Fruit fly (Drosophila melanogaster) whole organism, embryonic: ENCODE data around the gene ND-B16.6.
A peak's percentile ranks its signal among the peaks of the same experiment; 100 is the strongest.

Experiments
- ATbp ChIP-seq: fragments of 200-800 bp; sonication (Bioruptor generic); optimal IDR thresholded peaks from 2 replicates; lab custom pipeline; 2017; ENCODE audit warnings: missing biosample characterization, mild to moderate bottlenecking, missing genetic modification characterization, missing genetic modification reagents
- Ada2b ChIP-seq: fragments of 200-800 bp; sonication (Bioruptor generic); IDR thresholded peaks from 2 replicates; pipeline ENCODE4 v1.3.6; 2022; ENCODE audit warnings: missing biosample characterization, missing genetic modification characterization
- B-H1 ChIP-seq: fragments of 200-800 bp; sonication (Bioruptor generic); IDR thresholded peaks from 3 replicates; pipeline ENCODE4 v1.3.6; 2022; ENCODE audit warnings: missing biosample characterization, missing genetic modification characterization
- BEAF-32 ChIP-seq: fragments of 200-800 bp; sonication (Bioruptor generic); optimal IDR thresholded peaks from 3 replicates; lab custom pipeline; 2017; ENCODE audit warnings: missing biosample characterization, missing genetic modification characterization, mild to moderate bottlenecking, moderate library complexity, missing genetic modification reagents
- CG10462 ChIP-seq: fragments of 200-800 bp; sonication (Bioruptor generic); optimal IDR thresholded peaks from 2 replicates; lab custom pipeline; 2016; ENCODE audit warnings: missing biosample characterization, missing genetic modification characterization
- CG11093 ChIP-seq: fragments of 200-800 bp; sonication (Bioruptor generic); IDR thresholded peaks from 3 replicates; pipeline ENCODE4 v1.3.6; 2022; ENCODE audit warnings: missing biosample characterization, missing genetic modification characterization
- CG16815 ChIP-seq: fragments of 200-800 bp; sonication (Bioruptor generic); optimal IDR thresholded peaks from 3 replicates; lab custom pipeline; 2017; ENCODE audit warnings: missing biosample characterization, mild to moderate bottlenecking, missing genetic modification characterization
- CG17359 ChIP-seq: fragments of 200-800 bp; sonication (Bioruptor generic); optimal IDR thresholded peaks from 3 replicates; lab custom pipeline; 2018; ENCODE audit warnings: missing biosample characterization, mild to moderate bottlenecking, missing genetic modification characterization, moderate library complexity
- CG18599 ChIP-seq: fragments of 200-800 bp; sonication (Bioruptor generic); optimal IDR thresholded peaks from 3 replicates; lab custom pipeline; 2017; ENCODE audit warnings: missing biosample characterization, missing genetic modification characterization, mild to moderate bottlenecking, moderate library complexity, missing genetic modification reagents
- CG2889 ChIP-seq: fragments of 200-800 bp; sonication (Bioruptor generic); IDR thresholded peaks from 3 replicates; pipeline ENCODE4 v1.3.6; 2022; ENCODE audit warnings: missing biosample characterization, missing genetic modification characterization
- CG31441 ChIP-seq: fragments of 200-800 bp; sonication (Bioruptor generic); IDR thresholded peaks from 2 replicates; pipeline ENCODE4 v1.3.6; 2022; ENCODE audit warnings: missing biosample characterization, missing genetic modification characterization
- CG3726 ChIP-seq: fragments of 200-800 bp; sonication (Bioruptor generic); IDR thresholded peaks from 3 replicates; pipeline ENCODE4, ENCODE4 v1.3.6; 2022; ENCODE audit warnings: missing biosample characterization, missing genetic modification characterization
- CG4282 ChIP-seq: fragments of 200-800 bp; sonication (Bioruptor generic); optimal IDR thresholded peaks from 2 replicates; lab custom pipeline; 2016; ENCODE audit warnings: missing biosample characterization, missing genetic modification characterization
- CG6791 ChIP-seq: fragments of 200-800 bp; sonication (Bioruptor generic); IDR thresholded peaks from 3 replicates; pipeline ENCODE4 v1.3.6; 2022; ENCODE audit warnings: missing biosample characterization, missing genetic modification characterization; ENCODE audit not compliant: partially characterized antibody
- CG8765 ChIP-seq: fragments of 200-800 bp; sonication (Bioruptor generic); IDR thresholded peaks from 2 replicates; pipeline ENCODE4 v1.3.6; 2022; ENCODE audit warnings: missing biosample characterization, missing genetic modification characterization
- Camta ChIP-seq: fragments of 200-800 bp; sonication (Bioruptor generic); optimal IDR thresholded peaks from 2 replicates; lab custom pipeline; 2016; ENCODE audit warnings: missing biosample characterization, missing genetic modification characterization
- Doc3 ChIP-seq: fragments of 200-800 bp; sonication (Bioruptor generic); IDR thresholded peaks from 3 replicates; pipeline ENCODE4 v1.3.6; 2022; ENCODE audit warnings: missing biosample characterization, missing genetic modification characterization; ENCODE audit not compliant: partially characterized antibody
- Gug ChIP-seq: fragments of 200-800 bp; sonication (Bioruptor generic); IDR thresholded peaks from 4 replicates; pipeline ENCODE4 v1.3.6; 2022; ENCODE audit warnings: missing biosample characterization, missing genetic modification characterization
- HLH54F ChIP-seq: fragments of 200-800 bp; sonication (Bioruptor generic); optimal IDR thresholded peaks from 3 replicates; lab custom pipeline; 2016; ENCODE audit warnings: missing biosample characterization, missing genetic modification characterization
- Hr51 ChIP-seq, 2 experiments: fragments of 200-800 bp; sonication (Bioruptor generic); optimal IDR thresholded peaks; 2 replicates in 1 of 2; 3 replicates in 1 of 2; lab custom pipeline; 2016 to 2018; ENCODE audit warnings: missing biosample characterization in 2 of 2, missing genetic modification characterization in 2 of 2, mild to moderate bottlenecking in 1 of 2, moderate library complexity in 1 of 2
- Lhr ChIP-seq: fragments of 200-800 bp; sonication (Bioruptor generic); optimal IDR thresholded peaks from 3 replicates; lab custom pipeline; 2017; ENCODE audit warnings: mild to moderate bottlenecking, missing biosample characterization, missing genetic modification reagents, missing genetic modification characterization
- Mrtf ChIP-seq: fragments of 200-800 bp; sonication (Bioruptor generic); IDR thresholded peaks from 3 replicates; pipeline ENCODE4 v1.3.6; 2022; ENCODE audit warnings: missing biosample characterization, missing genetic modification characterization
- Opbp ChIP-seq: fragments of 200-800 bp; sonication (Bioruptor generic); IDR thresholded peaks from 3 replicates; pipeline ENCODE4 v1.3.6; 2022; ENCODE audit warnings: missing biosample characterization, missing genetic modification characterization; ENCODE audit not compliant: partially characterized antibody
- Scr ChIP-seq: fragments of 200-800 bp; sonication (Bioruptor generic); IDR thresholded peaks from 2 replicates; pipeline ENCODE4 v1.3.6; 2022; ENCODE audit warnings: missing biosample characterization, missing genetic modification characterization; ENCODE audit not compliant: partially characterized antibody
- abd-A ChIP-seq: fragments of 200-800 bp; sonication (Bioruptor generic); optimal IDR thresholded peaks from 3 replicates; lab custom pipeline; 2019; ENCODE audit warnings: missing biosample characterization, mild to moderate bottlenecking, missing genetic modification characterization, moderate library complexity
- chif ChIP-seq, 2 experiments: fragments of 200-800 bp; sonication (Bioruptor generic); optimal IDR thresholded peaks; 3 replicates each; lab custom pipeline; 2016; ENCODE audit warnings: missing biosample characterization in 2 of 2, missing genetic modification characterization in 2 of 2
- chinmo ChIP-seq: fragments of 200-800 bp; sonication (Bioruptor generic); IDR thresholded peaks from 4 replicates; pipeline ENCODE4 v1.3.6; 2022; ENCODE audit warnings: missing biosample characterization, missing genetic modification characterization; ENCODE audit not compliant: partially characterized antibody
- crol ChIP-seq: fragments of 200-800 bp; sonication (Bioruptor generic); IDR thresholded peaks from 2 replicates; pipeline ENCODE4 v1.3.6; 2022; ENCODE audit warnings: missing biosample characterization, missing genetic modification characterization
- exex ChIP-seq: fragments of 200-800 bp; sonication (Bioruptor generic); optimal IDR thresholded peaks from 4 replicates; lab custom pipeline; 2018; ENCODE audit warnings: missing biosample characterization, mild to moderate bottlenecking, missing genetic modification characterization, moderate library complexity
- gcm ChIP-seq: fragments of 200-800 bp; sonication (Bioruptor generic); optimal IDR thresholded peaks from 2 replicates; lab custom pipeline; 2019; ENCODE audit warnings: missing biosample characterization, mild to moderate bottlenecking, missing genetic modification characterization, moderate library complexity
- gcm2 ChIP-seq: fragments of 200-800 bp; sonication (Bioruptor generic); optimal IDR thresholded peaks from 2 replicates; lab custom pipeline; 2016; ENCODE audit warnings: missing biosample characterization, missing genetic modification characterization
- gro ChIP-seq: fragments of 200-800 bp; sonication (Bioruptor generic); optimal IDR thresholded peaks from 2 replicates; lab custom pipeline; 2016; ENCODE audit warnings: missing biosample characterization, missing genetic modification characterization
- h ChIP-seq: fragments of >200 bp; optimal IDR thresholded peaks from 2 replicates; lab custom pipeline; 2017
- hkb ChIP-seq, 2 experiments: fragments of 200-800 bp in 1 of 2; fragments of >200 bp in 1 of 2; sonication (Bioruptor generic) in 1 of 2; IDR thresholded peaks in 1 of 2; optimal IDR thresholded peaks in 1 of 2; 2 replicates each; pipeline versions ENCODE4 v1.3.6 to Lab custom; 2017 to 2022; ENCODE audit warnings: missing biosample characterization in 1 of 2, missing genetic modification characterization in 1 of 2
- lola ChIP-seq, 3 experiments: fragments of >200 bp in 2 of 3; fragments of 200-800 bp in 1 of 3; sonication (Bioruptor generic) in 1 of 3; optimal IDR thresholded peaks; 2 replicates each; lab custom pipeline; 2017 to 2019; ENCODE audit warnings: missing biosample characterization in 3 of 3, missing genetic modification characterization in 3 of 3, mild to moderate bottlenecking in 1 of 3, moderate library complexity in 1 of 3
- lov ChIP-seq, 2 experiments: fragments of 200-800 bp in 1 of 2; fragments of >200 bp in 1 of 2; sonication (Bioruptor generic) in 1 of 2; IDR thresholded peaks in 1 of 2; optimal IDR thresholded peaks in 1 of 2; 2 replicates in 1 of 2; 3 replicates in 1 of 2; pipeline versions ENCODE4 v1.3.6 to Lab custom; 2017 to 2022; ENCODE audit warnings: missing biosample characterization in 1 of 2, missing genetic modification characterization in 1 of 2
- mirr ChIP-seq: fragments of 200-800 bp; sonication (Bioruptor generic); optimal IDR thresholded peaks from 3 replicates; lab custom pipeline; 2018; ENCODE audit warnings: missing biosample characterization, mild to moderate bottlenecking, missing genetic modification characterization
- oc ChIP-seq: fragments of 200-800 bp; sonication (Bioruptor generic); optimal IDR thresholded peaks from 2 replicates; lab custom pipeline; 2018; ENCODE audit warnings: missing biosample characterization, mild to moderate bottlenecking, missing genetic modification characterization, moderate library complexity
- odd ChIP-seq: fragments of 200-800 bp; sonication (Bioruptor generic); optimal IDR thresholded peaks from 2 replicates; lab custom pipeline; 2017; ENCODE audit warnings: missing biosample characterization, mild to moderate bottlenecking, missing genetic modification characterization
- org-1 ChIP-seq: fragments of 200-800 bp; sonication (Bioruptor generic); optimal IDR thresholded peaks from 2 replicates; lab custom pipeline; 2017; ENCODE audit warnings: missing biosample characterization, missing genetic modification characterization
- schlank ChIP-seq: fragments of 200-800 bp; sonication (Bioruptor generic); optimal IDR thresholded peaks from 2 replicates; lab custom pipeline; 2018; ENCODE audit warnings: missing biosample characterization, mild to moderate bottlenecking, missing genetic modification characterization
- sim ChIP-seq: fragments of 200-800 bp; sonication (Bioruptor generic); IDR thresholded peaks from 2 replicates; pipeline ENCODE4 v1.3.6; 2022; ENCODE audit warnings: missing biosample characterization, missing genetic modification characterization
- sima ChIP-seq: fragments of 200-800 bp; sonication (Bioruptor generic); optimal IDR thresholded peaks from 2 replicates; lab custom pipeline; 2016; ENCODE audit warnings: missing biosample characterization, missing genetic modification characterization
- ssp ChIP-seq: fragments of 200-800 bp; sonication (Bioruptor generic); IDR thresholded peaks from 2 replicates; pipeline ENCODE4 v1.3.6; 2022; ENCODE audit warnings: missing biosample characterization, missing genetic modification characterization
- tio ChIP-seq: fragments of 200-800 bp; sonication (Bioruptor generic); optimal IDR thresholded peaks from 2 replicates; lab custom pipeline; 2017; ENCODE audit warnings: missing biosample characterization, missing genetic modification characterization, inconsistent platforms
- tup ChIP-seq: fragments of 200-800 bp; sonication (Bioruptor generic); optimal IDR thresholded peaks from 2 replicates; lab custom pipeline; 2016; ENCODE audit warnings: missing biosample characterization, mild to moderate bottlenecking, missing genetic modification characterization, moderate library complexity
- tx ChIP-seq: fragments of 200-800 bp; sonication (Bioruptor generic); optimal IDR thresholded peaks from 2 replicates; lab custom pipeline; 2016; ENCODE audit warnings: missing biosample characterization, missing genetic modification characterization
- vfl ChIP-seq: fragments of 200-800 bp; sonication (Bioruptor generic); optimal IDR thresholded peaks from 2 replicates; lab custom pipeline; 2016; ENCODE audit warnings: missing biosample characterization, missing genetic modification characterization
- yki ChIP-seq: fragments of >200 bp; optimal IDR thresholded peaks from 3 replicates; lab custom pipeline; 2018

ND-B16.6 gene

DNA sequence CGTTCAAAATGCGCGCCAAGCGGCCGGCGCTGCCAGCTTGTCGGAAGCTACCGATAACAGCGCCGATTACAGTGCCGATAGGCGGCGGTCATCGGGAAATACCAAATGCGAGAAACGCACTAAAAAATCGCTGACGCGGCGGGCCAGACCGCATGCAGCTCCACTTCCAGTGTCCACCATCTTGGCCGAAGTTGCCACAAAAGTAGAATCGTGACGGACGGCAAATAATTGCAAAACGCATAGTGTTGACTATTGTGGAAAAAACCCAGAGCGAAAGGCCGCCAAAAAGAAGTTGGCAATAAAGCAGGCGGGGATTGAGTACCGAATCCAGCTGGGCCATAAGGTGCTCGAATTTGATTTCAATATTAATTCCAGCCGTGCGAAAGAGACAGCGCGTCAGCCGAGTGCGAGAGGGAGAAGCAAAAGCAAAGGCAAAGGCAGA, 3.3 kb downstream of the ND-B16.6 start, which contains the start of gene CG3847 (continued):
- TF ChIP-seq Gug (GFP tag; lab: Robert Waterston, UW): peak; percentile 13; the same call in 1 of the 4 replicates
- peak; percentile 33 for TF ChIP-seq CG4282 (GFP tag; lab: Kevin White, UChicago)
- peak; percentile 69 for TF ChIP-seq gro (GFP tag; lab: Kevin White, UChicago)
- TF ChIP-seq ATbp (GFP tag; lab: Kevin White, UChicago): peak; percentile 26
- TF ChIP-seq CG3726 (GFP tag; lab: Robert Waterston, UW): no peak
- no peak for TF ChIP-seq hkb (optimal IDR thresholded peaks at IDR 0.05; lab: Kevin White, UChicago)
- TF ChIP-seq hkb (GFP tag; IDR thresholded peaks at IDR 0.05; lab: Robert Waterston, UW): peak; percentile 39
- no peak for TF ChIP-seq CG8765 (GFP tag; lab: Robert Waterston, UW)
- no peak for TF ChIP-seq CG2889 (GFP tag; lab: Robert Waterston, UW)
- peak; percentile 17 for TF ChIP-seq CG17359 (tag; lab: Kevin White, UChicago)
- TF ChIP-seq gcm2 (GFP tag; lab: Kevin White, UChicago): no peak
- no peak for TF ChIP-seq yki (lab: Kevin White, UChicago)
- TF ChIP-seq Ada2b (GFP tag; lab: Robert Waterston, UW): no peak
- no peak for TF ChIP-seq Mrtf (GFP tag; lab: Robert Waterston, UW)
- peak; percentile 85; the same call in 1 of the 4 replicates for TF ChIP-seq chinmo (GFP tag; lab: Robert Waterston, UW)
- peak; percentile 27 to 48 for TF ChIP-seq chif (GFP tag; optimal IDR thresholded peaks at IDR 0.05; lab: Kevin White, UChicago)
- TF ChIP-seq BEAF-32 (GFP tag; lab: Kevin White, UChicago): peak; percentile 71
- no peak for TF ChIP-seq CG11093 (GFP tag; lab: Robert Waterston, UW)
- peak; percentile 41 for TF ChIP-seq vfl (GFP tag; lab: Kevin White, UChicago)
- TF ChIP-seq tup (GFP tag; lab: Kevin White, UChicago): no peak
- no peak for TF ChIP-seq sima (GFP tag; lab: Kevin White, UChicago)
- TF ChIP-seq org-1 (GFP tag; lab: Kevin White, UChicago): no peak
- TF ChIP-seq Lhr (GFP tag; lab: Kevin White, UChicago): peak; percentile 90
- no peak for TF ChIP-seq B-H1 (GFP tag; lab: Robert Waterston, UW)
- TF ChIP-seq Scr (GFP tag; lab: Robert Waterston, UW): peak; percentile 62
- TF ChIP-seq tio (GFP tag; lab: Kevin White, UChicago): no peak
- TF ChIP-seq Camta: peak; percentile 13
- no peak for TF ChIP-seq CG16815 (GFP tag; lab: Kevin White, UChicago)
- TF ChIP-seq h: no peak
- 0 out of 3 replicates have a peak, but pooled peaks have one; percentile 22 for TF ChIP-seq Doc3
- TF ChIP-seq abd-A (tag; lab: Kevin White, UChicago): peak; percentile 51
- TF ChIP-seq schlank (tag; lab: Kevin White, UChicago): no peak
- TF ChIP-seq lov (optimal IDR thresholded peaks at IDR 0.05; lab: Kevin White, UChicago): no peak
- 0 out of 3 replicates have a peak, but pooled peaks have one; percentile 46 for TF ChIP-seq lov (GFP tag; IDR thresholded peaks at IDR 0.05; lab: Robert Waterston, UW)
- TF ChIP-seq crol (GFP tag; lab: Robert Waterston, UW): no peak
- TF ChIP-seq Opbp (GFP tag; lab: Robert Waterston, UW): peak; percentile 70
- 0 out of 2 replicates have a peak, but pooled peaks have one; percentile 11 for TF ChIP-seq CG31441
- peak; percentile 66 for TF ChIP-seq ssp
- TF ChIP-seq CG6791 (GFP tag; lab: Robert Waterston, UW): peak; percentile 71; the same call in 2 of the 3 replicates
- peak in 1 of 3 experiments; percentile 3 for TF ChIP-seq lola (GFP tag; optimal IDR thresholded peaks at IDR 0.05; lab: Kevin White, UChicago)
- no peak for TF ChIP-seq gcm
- TF ChIP-seq HLH54F (GFP tag; lab: Kevin White, UChicago): peak; percentile 65
- no peak for TF ChIP-seq CG10462 (GFP tag; lab: Kevin White, UChicago)
- TF ChIP-seq oc (tag; lab: Kevin White, UChicago): no peak
- no peak for TF ChIP-seq sim (GFP tag; lab: Robert Waterston, UW)
- peak; percentile 58 for TF ChIP-seq CG18599
- TF ChIP-seq exex (tag; lab: Kevin White, UChicago): no peak
- TF ChIP-seq Hr51 (GFP tag; optimal IDR thresholded peaks at IDR 0.05; lab: Kevin White, UChicago): peak in 1 of 2 experiments; percentile 54
- TF ChIP-seq odd: no peak
- peak; percentile 26 for TF ChIP-seq mirr
- TF ChIP-seq tx: no peak
